Fruit fly (Drosophila melanogaster): ENCODE measurements around the gene Hsc70-1.

Hsc70-1 gene

dm6 chr3L:13925117-13925726 lies 48.6 kb upstream of the Hsc70-1 start, which contains the start of gene Rgl (continued):
- TF ChIP-seq chinmo (GFP tag; IDR thresholded peaks at IDR 0.05; ENCODE audit: partially characterized antibody): peak; percentile 91; the same call in 3 of the 4 replicates
- TF ChIP-seq Nf-YB (GFP tag; optimal IDR thresholded peaks at IDR 0.05): no peak
- TF ChIP-seq NfI (GFP tag; optimal IDR thresholded peaks at IDR 0.05): no peak
- TF ChIP-seq Doc2 (GFP tag; IDR thresholded peaks at IDR 0.05): no peak
- TF ChIP-seq bbx (GFP tag; IDR thresholded peaks at IDR 0.05; ENCODE audit: partially characterized antibody): peak; percentile 24; the same call in 1 of the 2 replicates
- TF ChIP-seq CG10321 (GFP tag; IDR thresholded peaks at IDR 0.05): no peak
- no peak for TF ChIP-seq CHES-1-like (GFP tag; optimal IDR thresholded peaks at IDR 0.05)
- no peak for TF ChIP-seq tx (GFP tag; optimal IDR thresholded peaks at IDR 0.05)
- no peak for TF ChIP-seq CG16815 (GFP tag; optimal IDR thresholded peaks at IDR 0.05)
- TF ChIP-seq fd3F (GFP tag; optimal IDR thresholded peaks at IDR 0.05): no peak
- TF ChIP-seq CG1602 (GFP tag; optimal IDR thresholded peaks at IDR 0.05): no peak
- TF ChIP-seq Sox102F (GFP tag; optimal IDR thresholded peaks at IDR 0.05): no peak
- no peak for TF ChIP-seq CG8089 (GFP tag; optimal IDR thresholded peaks at IDR 0.05)
- TF ChIP-seq Lim3 (GFP tag; IDR thresholded peaks at IDR 0.05): no peak
- no peak for TF ChIP-seq CG8924 (tag; optimal IDR thresholded peaks at IDR 0.05)
- peak; percentile 87 to 93 for TF ChIP-seq Trl (optimal IDR thresholded peaks at IDR 0.05)
- TF ChIP-seq Trl (GFP tag; optimal IDR thresholded peaks at IDR 0.05): no peak
- no peak for TF ChIP-seq chn (GFP tag; optimal IDR thresholded peaks at IDR 0.05)
- no peak for TF ChIP-seq MBD-R2 (GFP tag; IDR thresholded peaks at IDR 0.05)
- peak; percentile 25; the same call in 1 of the 2 replicates for TF ChIP-seq crol (GFP tag; IDR thresholded peaks at IDR 0.05)
- no peak for TF ChIP-seq pan (optimal IDR thresholded peaks at IDR 0.05)
- no peak for TF ChIP-seq pan (GFP tag; optimal IDR thresholded peaks at IDR 0.05 in 1 of 2, IDR thresholded peaks at IDR 0.05 in 1 of 2)
- peak; percentile 43; the same call in 1 of the 2 replicates for TF ChIP-seq NFAT (GFP tag; IDR thresholded peaks at IDR 0.05)
- TF ChIP-seq ftz-f1 (GFP tag; optimal IDR thresholded peaks at IDR 0.05): no peak
- TF ChIP-seq CG16813 (GFP tag; IDR thresholded peaks at IDR 0.05; ENCODE audit: partially characterized antibody): 0 out of 3 replicates have a peak, but pooled peaks have one; percentile 20
- no peak for TF ChIP-seq jing (GFP tag; optimal IDR thresholded peaks at IDR 0.05)
- TF ChIP-seq sob (GFP tag; IDR thresholded peaks at IDR 0.05): peak; percentile 47; the same call in 1 of the 2 replicates
- no peak for TF ChIP-seq ham (GFP tag; IDR thresholded peaks at IDR 0.05)
- no peak for TF ChIP-seq peb (GFP tag; IDR thresholded peaks at IDR 0.05)
- TF ChIP-seq CG42726 (GFP tag; IDR thresholded peaks at IDR 0.05; ENCODE audit: partially characterized antibody): no peak
- peak; percentile 56 for TF ChIP-seq gro (GFP tag; optimal IDR thresholded peaks at IDR 0.05)
- TF ChIP-seq Atf6 (GFP tag; IDR thresholded peaks at IDR 0.05): 0 out of 2 replicates have a peak, but pooled peaks have one; percentile 50
- no peak for TF ChIP-seq jumu (GFP tag; optimal IDR thresholded peaks at IDR 0.05)
- no peak for TF ChIP-seq Kr (GFP tag; optimal IDR thresholded peaks at IDR 0.05)
- TF ChIP-seq exex (tag; optimal IDR thresholded peaks at IDR 0.05): no peak
- TF ChIP-seq CG11398 (GFP tag; optimal IDR thresholded peaks at IDR 0.05): no peak
- no peak for TF ChIP-seq CG10431 (GFP tag; optimal IDR thresholded peaks at IDR 0.05)
- TF ChIP-seq Med (GFP tag): peak; percentile 84
- no peak for TF ChIP-seq hth (optimal IDR thresholded peaks at IDR 0.05)
- no peak for TF ChIP-seq nerfin-1 (tag; optimal IDR thresholded peaks at IDR 0.05)
- TF ChIP-seq E2f2 (GFP tag; IDR thresholded peaks at IDR 0.05): no peak
- no peak for TF ChIP-seq CG1832 (GFP tag; optimal IDR thresholded peaks at IDR 0.05)
- no peak for TF ChIP-seq CG30431 (GFP tag; optimal IDR thresholded peaks at IDR 0.05)
- TF ChIP-seq onecut (GFP tag; IDR thresholded peaks at IDR 0.05): 0 out of 2 replicates have a peak, but pooled peaks have one; percentile 11
- TF ChIP-seq CG1647 (GFP tag; optimal IDR thresholded peaks at IDR 0.05): no peak
- TF ChIP-seq grau (tag; optimal IDR thresholded peaks at IDR 0.05): no peak
- TF ChIP-seq seq (GFP tag; IDR thresholded peaks at IDR 0.05): no peak
- peak; percentile 20 for TF ChIP-seq ac (GFP tag; optimal IDR thresholded peaks at IDR 0.05)
- no peak for TF ChIP-seq CG12236 (GFP tag; optimal IDR thresholded peaks at IDR 0.05)
- no peak for TF ChIP-seq NK7.1 (GFP tag; optimal IDR thresholded peaks at IDR 0.05)
- no peak for TF ChIP-seq sim (GFP tag; IDR thresholded peaks at IDR 0.05)
- TF ChIP-seq CG12104 (GFP tag; optimal IDR thresholded peaks at IDR 0.05): no peak

Data from whole organism, embryonic.